Fruit fly (Drosophila melanogaster): ENCODE results near the gene D19B.

dm6 chr3L:6234035-6234434, 49.3 kb upstream of the D19B start, which contains the start of gene CG42714:
- TF ChIP-seq Hr96 (GFP tag; optimal IDR thresholded peaks at IDR 0.05) (no peak), CG11617 (GFP tag; optimal IDR thresholded peaks at IDR 0.05) (no peak), CG12768 (GFP tag; optimal IDR thresholded peaks at IDR 0.05) (no peak), tj (GFP tag; optimal IDR thresholded peaks at IDR 0.05) (no peak), CG1620 (GFP tag; optimal IDR thresholded peaks at IDR 0.05) (no peak), Clk (GFP tag; optimal IDR thresholded peaks at IDR 0.05) (no peak), pad (GFP tag; optimal IDR thresholded peaks at IDR 0.05) (no peak), cnc (optimal IDR thresholded peaks at IDR 0.05) (no peak), Mnt (GFP tag; optimal IDR thresholded peaks at IDR 0.05) (no peak), Crg-1 (GFP tag; optimal IDR thresholded peaks at IDR 0.05) (no peak), kay (GFP tag; ENCODE audit: borderline replicate concordance) (no peak), CG7101 (tag; optimal IDR thresholded peaks at IDR 0.05) (no peak)
